Worm (Caenorhabditis elegans): Measurements from ENCODE around the gene F29F11.20.

DNA sequence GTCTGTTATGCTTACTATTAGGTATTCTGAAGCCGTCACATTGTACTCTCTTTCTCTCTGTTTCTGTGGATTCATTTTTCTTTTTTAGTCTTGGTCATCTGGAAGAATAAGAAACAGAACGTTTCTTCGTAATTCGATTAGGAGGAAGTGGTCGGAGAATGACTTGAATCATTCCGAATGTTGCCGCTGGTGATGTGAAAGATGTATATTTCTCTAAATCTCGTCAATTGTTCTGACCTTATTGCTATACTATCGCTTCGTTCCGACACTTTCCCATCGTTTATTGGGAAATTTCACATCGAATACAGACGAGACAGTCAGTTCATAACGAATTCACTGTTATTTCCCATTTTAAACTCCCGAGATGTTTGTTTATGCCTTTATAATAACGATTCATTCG, 8.6 kb upstream of the F29F11.20 start:
- TF ChIP-seq nhr-237 (tag; optimal IDR thresholded peaks at IDR 0.05) (no peak), swsn-7 (tag; optimal IDR thresholded peaks at IDR 0.05) (no peak)

All from whole organism, L1 larva.